Worm (Caenorhabditis elegans) whole organism, L4 larva: ENCODE results near the gene Y50D4A.1.

ENCODE experiments used
- D1046.2 ChIP-seq: fragments of 200-800 bp; sonication (Bioruptor generic); IDR thresholded peaks from 2 replicates; pipeline ENCODE4 v1.3.6; 2022; ENCODE audit warnings: missing genetic modification characterization, missing compliant biosample characterization
- R02D3.7 ChIP-seq: fragments of 150-350 bp; sonication (generic microtip); optimal IDR thresholded peaks from 3 replicates; lab custom pipeline; 2014; ENCODE audit warnings: missing biosample characterization, missing genetic modification characterization
- Y75B8A.6 ChIP-seq: fragments of 200-800 bp; sonication (Bioruptor generic); IDR thresholded peaks from 2 replicates; pipeline ENCODE4 v1.3.6; 2022; ENCODE audit warnings: missing genetic modification reagents, missing genetic modification characterization, missing compliant biosample characterization
- ZK337.2 ChIP-seq: fragments of 200-800 bp; sonication (Bioruptor generic); IDR thresholded peaks from 2 replicates; pipeline ENCODE4 v1.3.6; 2022; ENCODE audit warnings: missing genetic modification reagents, missing genetic modification characterization, missing compliant biosample characterization
- ZK546.5 ChIP-seq, 2 experiments: sonication (generic microtip); optimal IDR thresholded peaks; 2 replicates each; lab custom pipeline; 2017; ENCODE audit warnings: missing biosample characterization in 2 of 2, missing genetic modification characterization in 2 of 2
- aha-1 ChIP-seq: fragments of 150-350 bp; peaks from one replicate; lab custom pipeline; 2014; ENCODE audit warnings: missing biosample characterization, missing genetic modification characterization
- ama-1 ChIP-seq: fragments of 150-350 bp; optimal IDR thresholded peaks from 2 replicates; lab custom pipeline; 2014; ENCODE audit warnings: inconsistent platforms, mixed read lengths
- arid-1 ChIP-seq: fragments of 200-800 bp; sonication (Bioruptor generic); conservative IDR thresholded peaks from 2 replicates; pipeline ENCODE4 v1.3.6; 2022; ENCODE audit warnings: missing genetic modification reagents, missing genetic modification characterization, missing compliant biosample characterization
- attf-4 ChIP-seq: sonication (generic microtip); optimal IDR thresholded peaks from 3 replicates; lab custom pipeline; 2017; ENCODE audit warnings: missing biosample characterization, missing genetic modification characterization
- ceh-20 ChIP-seq: fragments of 200-800 bp; sonication (Bioruptor generic); IDR thresholded peaks from 2 replicates; pipeline ENCODE4 v1.3.6; 2022; ENCODE audit warnings: missing genetic modification reagents, missing genetic modification characterization, missing compliant biosample characterization
- ceh-28 ChIP-seq: fragments of 150-350 bp; optimal IDR thresholded peaks from 2 replicates; lab custom pipeline; 2014; ENCODE audit warnings: missing biosample characterization, missing genetic modification reagents, missing genetic modification characterization
- ceh-32 ChIP-seq: sonication (generic microtip); optimal IDR thresholded peaks from 2 replicates; lab custom pipeline; 2016; ENCODE audit warnings: mild to moderate bottlenecking, missing genetic modification characterization, missing compliant biosample characterization; ENCODE audit not compliant: poor library complexity
- ceh-44 ChIP-seq: fragments of 200-800 bp; sonication (Bioruptor generic); IDR thresholded peaks from 2 replicates; pipeline ENCODE4 v1.3.6; 2022; ENCODE audit warnings: missing genetic modification reagents, missing genetic modification characterization, missing compliant biosample characterization
- ceh-82 ChIP-seq: sonication (generic microtip); optimal IDR thresholded peaks from 2 replicates; lab custom pipeline; 2017; ENCODE audit warnings: missing biosample characterization, missing genetic modification characterization
- cey-2 ChIP-seq: sonication (generic microtip); optimal IDR thresholded peaks from 3 replicates; lab custom pipeline; 2017; ENCODE audit warnings: missing genetic modification characterization, mild to moderate bottlenecking, missing compliant biosample characterization, antibody characterized with exemption, borderline replicate concordance; ENCODE audit not compliant: insufficient read depth
- ctbp-1 ChIP-seq: fragments of 200-800 bp; sonication (Bioruptor generic); IDR thresholded peaks from 2 replicates; pipeline ENCODE4 v1.3.6; 2022; ENCODE audit warnings: missing genetic modification reagents, missing genetic modification characterization, missing compliant biosample characterization
- daf-12 ChIP-seq: fragments of 150-350 bp; optimal IDR thresholded peaks from 2 replicates; lab custom pipeline; 2014; ENCODE audit warnings: missing biosample characterization, missing genetic modification reagents, missing genetic modification characterization
- daf-16 ChIP-seq, 3 experiments: sonication (generic microtip); optimal IDR thresholded peaks; 2 replicates each; lab custom pipeline; 2016 to 2017; ENCODE audit warnings: missing genetic modification characterization in 3 of 3, missing genetic modification reagents in 3 of 3, mild to moderate bottlenecking in 2 of 3, missing compliant biosample characterization in 2 of 3, missing biosample characterization in 1 of 3, moderate library complexity in 1 of 3
- dmd-6 ChIP-seq: fragments of 200-800 bp; sonication (Bioruptor generic); IDR thresholded peaks from 2 replicates; pipeline ENCODE4 v1.3.6; 2022; ENCODE audit warnings: missing genetic modification reagents, missing genetic modification characterization, missing compliant biosample characterization
- dmd-9 ChIP-seq: fragments of 200-800 bp; sonication (Bioruptor generic); IDR thresholded peaks from 2 replicates; pipeline ENCODE4 v1.3.6; 2022; ENCODE audit warnings: missing genetic modification reagents, missing genetic modification characterization, missing compliant biosample characterization
- dpl-1 ChIP-seq: fragments of 150-350 bp; optimal IDR thresholded peaks from 2 replicates; lab custom pipeline; 2014; ENCODE audit warnings: missing biosample characterization, missing genetic modification reagents, missing genetic modification characterization
- egl-27 ChIP-seq: sonication (generic microtip); optimal IDR thresholded peaks from 3 replicates; lab custom pipeline; 2017; ENCODE audit warnings: missing biosample characterization, missing genetic modification reagents, missing genetic modification characterization
- fkh-10 ChIP-seq: fragments of 150-350 bp; optimal IDR thresholded peaks from 2 replicates; lab custom pipeline; 2014; ENCODE audit warnings: missing biosample characterization, missing genetic modification reagents, missing genetic modification characterization
- gei-8 ChIP-seq: fragments of 200-800 bp; sonication (Bioruptor generic); optimal IDR thresholded peaks from 2 replicates; lab custom pipeline; 2018; ENCODE audit warnings: mild to moderate bottlenecking, missing genetic modification characterization, missing compliant biosample characterization
- hif-1 ChIP-seq, 2 experiments: sonication (generic microtip); optimal IDR thresholded peaks; 2 replicates each; lab custom pipeline; 2016 to 2017; ENCODE audit warnings: missing compliant biosample characterization in 2 of 2, missing genetic modification characterization in 2 of 2, missing genetic modification reagents in 2 of 2, missing genotype in 2 of 2, mild to moderate bottlenecking in 1 of 2
- hlh-11 ChIP-seq: fragments of 200-800 bp; sonication (Bioruptor generic); optimal IDR thresholded peaks from 2 replicates; lab custom pipeline; 2018; ENCODE audit warnings: mild to moderate bottlenecking, missing genetic modification characterization, missing compliant biosample characterization
- hmg-1.1 ChIP-seq: fragments of 200-800 bp; sonication (Bioruptor generic); IDR thresholded peaks from 2 replicates; pipeline ENCODE4 v1.3.6; 2022; ENCODE audit warnings: missing genetic modification reagents, missing genetic modification characterization, missing compliant biosample characterization
- lin-29 ChIP-seq: fragments of 200-800 bp; sonication (Bioruptor generic); IDR thresholded peaks from 2 replicates; pipeline ENCODE4 v1.3.6; 2022; ENCODE audit warnings: missing genetic modification reagents, missing genetic modification characterization, missing compliant biosample characterization
- lin-38 ChIP-seq: fragments of 200-800 bp; sonication (Bioruptor generic); IDR thresholded peaks from 2 replicates; pipeline ENCODE4 v1.3.6; 2022; ENCODE audit warnings: missing genetic modification reagents, missing genetic modification characterization, missing compliant biosample characterization
- lir-3 ChIP-seq: sonication (generic microtip); optimal IDR thresholded peaks from 2 replicates; lab custom pipeline; 2016; ENCODE audit warnings: mild to moderate bottlenecking, missing genetic modification characterization, missing compliant biosample characterization
- lsy-2 ChIP-seq, 2 experiments: fragments of 150-350 bp in 1 of 2; sonication (generic microtip) in 1 of 2; optimal IDR thresholded peaks; 2 replicates each; lab custom pipeline; 2014 to 2017; ENCODE audit warnings: missing biosample characterization in 2 of 2, missing genetic modification characterization in 2 of 2
- mdt-29 ChIP-seq: fragments of 200-800 bp; sonication (Bioruptor generic); IDR thresholded peaks from 2 replicates; pipeline ENCODE4 v1.3.6; 2022; ENCODE audit warnings: missing genetic modification reagents, missing genetic modification characterization, missing compliant biosample characterization
- mep-1 ChIP-seq: fragments of 150-350 bp; sonication (generic microtip); optimal IDR thresholded peaks from 3 replicates; lab custom pipeline; 2014; ENCODE audit warnings: missing biosample characterization, missing genetic modification characterization
- nhr-10 ChIP-seq: fragments of 150-350 bp; optimal IDR thresholded peaks from 2 replicates; lab custom pipeline; 2014; ENCODE audit warnings: missing biosample characterization, missing genetic modification characterization
- nhr-102 ChIP-seq: sonication (generic microtip); optimal IDR thresholded peaks from 2 replicates; lab custom pipeline; 2016; ENCODE audit warnings: mild to moderate bottlenecking, missing genetic modification characterization, moderate library complexity, missing compliant biosample characterization
- nhr-41 ChIP-seq: fragments of 200-800 bp; sonication (Bioruptor generic); IDR thresholded peaks from 2 replicates; pipeline ENCODE4 v1.3.6; 2022; ENCODE audit warnings: missing genetic modification reagents, missing genetic modification characterization, missing compliant biosample characterization
- nhr-42 ChIP-seq: fragments of 200-800 bp; sonication (Bioruptor generic); IDR thresholded peaks from 2 replicates; pipeline ENCODE4 v1.3.6; 2022; ENCODE audit warnings: missing genetic modification characterization, missing compliant biosample characterization
- nhr-48 ChIP-seq: sonication (generic microtip); optimal IDR thresholded peaks from 2 replicates; lab custom pipeline; 2016; ENCODE audit warnings: mild to moderate bottlenecking, missing genetic modification characterization, missing compliant biosample characterization
- nhr-77 ChIP-seq: fragments of 150-350 bp; optimal IDR thresholded peaks from 2 replicates; lab custom pipeline; 2014; ENCODE audit warnings: missing biosample characterization, missing genetic modification characterization
- rbr-2 ChIP-seq: sonication (generic microtip); optimal IDR thresholded peaks from 2 replicates; lab custom pipeline; 2016; ENCODE audit warnings: missing genotype, missing genetic modification characterization, missing compliant biosample characterization
- set-16 ChIP-seq: fragments of 200-800 bp; sonication (Bioruptor generic); IDR thresholded peaks from 2 replicates; pipeline ENCODE4 v1.3.6; 2022; ENCODE audit warnings: missing genetic modification reagents, missing genetic modification characterization, missing compliant biosample characterization
- spr-3 ChIP-seq: fragments of 200-800 bp; sonication (Bioruptor generic); optimal IDR thresholded peaks from 2 replicates; lab custom pipeline; 2018; ENCODE audit warnings: mild to moderate bottlenecking, missing genetic modification characterization, missing compliant biosample characterization
- unc-39 ChIP-seq: sonication (generic microtip); optimal IDR thresholded peaks from 2 replicates; lab custom pipeline; 2017; ENCODE audit warnings: missing biosample characterization, missing genetic modification characterization
- ztf-11 ChIP-seq: fragments of 150-350 bp; optimal IDR thresholded peaks from 2 replicates; lab custom pipeline; 2014; ENCODE audit warnings: missing biosample characterization, missing genetic modification characterization
- ztf-7 ChIP-seq: fragments of 150-350 bp; optimal IDR thresholded peaks from 2 replicates; lab custom pipeline; 2014; ENCODE audit warnings: missing biosample characterization, missing genetic modification characterization

Gene Y50D4A.1

ce11 chrV:1195995-1196394 lies 11.7 kb upstream of the Y50D4A.1 start, which contains the start of the genes wrb-1 and Y50D4A.4 (continued):
- peak in 1 of 2 experiments; percentile 90 for TF ChIP-seq lsy-2 (tag; optimal IDR thresholded peaks at IDR 0.05; lab: Kevin White, UChicago)
- TF ChIP-seq nhr-48: no peak
- TF ChIP-seq R02D3.7 (tag; lab: Kevin White, UChicago): no peak
- no peak for TF ChIP-seq attf-4
- TF ChIP-seq ztf-11 (tag; lab: Kevin White, UChicago): no peak
- TF ChIP-seq dpl-1: peak; percentile 86
- peak; percentile 49 for TF ChIP-seq rbr-2 (tag; lab: Kevin White, UChicago)
- no peak for TF ChIP-seq Y75B8A.6
- TF ChIP-seq mep-1 (tag; lab: Kevin White, UChicago): peak; percentile 74
- TF ChIP-seq gei-8: no peak
- TF ChIP-seq nhr-10 (tag; lab: Kevin White, UChicago): no peak
- TF ChIP-seq ceh-32 (tag; lab: Kevin White, UChicago): no peak
- TF ChIP-seq fkh-10 (GFP tag; lab: Kevin White, UChicago): no peak
- TF ChIP-seq unc-39 (tag; lab: Kevin White, UChicago): no peak
- TF ChIP-seq cey-2 (tag; lab: Kevin White, UChicago): no peak
- TF ChIP-seq hmg-1.1 (GFP tag; lab: Robert Waterston, UW): no peak
- TF ChIP-seq ctbp-1: no peak
- no peak for TF ChIP-seq hlh-11 (tag; lab: Kevin White, UChicago)
- TF ChIP-seq mdt-29 (GFP tag; lab: Robert Waterston, UW): no peak
- TF ChIP-seq ceh-28 (tag; lab: Kevin White, UChicago): no peak
- no peak for TF ChIP-seq daf-12
- no peak for TF ChIP-seq hif-1 (tag; optimal IDR thresholded peaks at IDR 0.05; lab: Kevin White, UChicago)
- no peak for TF ChIP-seq dmd-9 (GFP tag; lab: Robert Waterston, UW)
- TF ChIP-seq D1046.2 (GFP tag; lab: Robert Waterston, UW): no peak
- no peak for TF ChIP-seq daf-16 (GFP tag; optimal IDR thresholded peaks at IDR 0.05; lab: Kevin White, UChicago)
- TF ChIP-seq daf-16 (tag; optimal IDR thresholded peaks at IDR 0.05; lab: Kevin White, UChicago): no peak
- no peak for TF ChIP-seq egl-27 (tag; lab: Kevin White, UChicago)
- no peak for TF ChIP-seq lir-3 (tag; lab: Kevin White, UChicago)
- no peak for TF ChIP-seq lin-29 (GFP tag; lab: Robert Waterston, UW)
- TF ChIP-seq spr-3: no peak
- no peak for TF ChIP-seq aha-1 (tag; lab: Kevin White, UChicago)
- no peak for TF ChIP-seq arid-1
- no peak for TF ChIP-seq dmd-6 (GFP tag; lab: Robert Waterston, UW)
- TF ChIP-seq ZK546.5 (tag; optimal IDR thresholded peaks at IDR 0.05; lab: Kevin White, UChicago): no peak
- no peak for TF ChIP-seq set-16 (GFP tag; lab: Robert Waterston, UW)
- no peak for TF ChIP-seq nhr-102
- TF ChIP-seq nhr-42 (GFP tag; lab: Robert Waterston, UW): no peak
- no peak for TF ChIP-seq ZK337.2
- peak; percentile 78 for TF ChIP-seq lin-38
- peak; percentile 13 for TF ChIP-seq ztf-7
- no peak for TF ChIP-seq ceh-44 (GFP tag; lab: Robert Waterston, UW)
- no peak for TF ChIP-seq nhr-77 (tag; lab: Kevin White, UChicago)
- no peak for TF ChIP-seq nhr-41 (GFP tag; lab: Robert Waterston, UW)
- no peak for TF ChIP-seq ceh-20
- no peak for TF ChIP-seq ama-1 (lab: Kevin White, UChicago)
- TF ChIP-seq ceh-82 (tag; lab: Kevin White, UChicago): no peak
